Fruit fly (Drosophila melanogaster) whole organism, larva: ENCODE measurements around the gene Hr38.

Experiments
- noc ChIP-seq: fragments of 200-800 bp; sonication (Bioruptor generic); optimal IDR thresholded peaks from 3 replicates; lab custom pipeline; 2019; ENCODE audit warnings: missing biosample characterization, mild to moderate bottlenecking, missing genetic modification characterization, moderate library complexity

The Hr38 gene

DNA sequence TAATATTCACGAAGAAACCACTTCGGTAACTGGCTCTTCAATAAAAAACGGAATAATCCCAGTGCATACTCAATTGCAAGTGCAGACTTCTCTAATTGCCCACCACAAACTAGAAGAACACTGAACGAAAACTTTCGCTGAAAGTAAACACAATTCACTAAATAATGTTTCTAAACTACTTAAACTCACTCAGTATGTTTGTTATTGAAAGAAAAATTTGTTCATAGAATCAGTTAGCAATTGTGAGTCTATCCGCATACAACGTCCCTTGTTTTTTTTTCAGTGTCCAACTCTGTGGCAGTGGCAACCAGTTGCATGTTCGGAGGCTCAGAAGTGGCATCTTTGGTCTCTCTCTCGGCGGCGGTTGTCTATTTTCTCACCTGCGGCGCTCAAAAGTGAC is 7.1 kb upstream of the Hr38 start:
- TF ChIP-seq noc (tag; lab: Kevin White, UChicago) = no peak

DNA sequence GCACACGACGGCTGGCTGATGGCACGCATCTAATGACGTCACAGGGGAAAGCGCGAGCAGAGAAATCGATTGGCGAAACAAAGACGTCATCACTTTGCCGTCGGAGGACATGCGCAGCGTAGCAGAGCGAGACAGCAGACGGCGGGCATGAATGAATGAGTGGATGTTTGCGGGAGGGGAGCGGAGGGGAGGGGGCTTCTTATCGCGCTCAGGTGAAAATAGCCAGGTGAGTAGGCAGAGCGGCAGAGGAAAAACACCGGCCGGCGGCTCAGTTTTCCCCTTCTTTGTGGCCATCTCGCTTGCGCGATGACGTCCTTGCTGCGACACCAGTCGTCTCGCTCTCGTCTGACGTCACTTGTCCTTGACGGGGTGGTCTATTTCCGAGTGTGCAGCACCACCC is 5.6 kb upstream of the Hr38 start:
- no peak for TF ChIP-seq noc (tag; lab: Kevin White, UChicago)

DNA sequence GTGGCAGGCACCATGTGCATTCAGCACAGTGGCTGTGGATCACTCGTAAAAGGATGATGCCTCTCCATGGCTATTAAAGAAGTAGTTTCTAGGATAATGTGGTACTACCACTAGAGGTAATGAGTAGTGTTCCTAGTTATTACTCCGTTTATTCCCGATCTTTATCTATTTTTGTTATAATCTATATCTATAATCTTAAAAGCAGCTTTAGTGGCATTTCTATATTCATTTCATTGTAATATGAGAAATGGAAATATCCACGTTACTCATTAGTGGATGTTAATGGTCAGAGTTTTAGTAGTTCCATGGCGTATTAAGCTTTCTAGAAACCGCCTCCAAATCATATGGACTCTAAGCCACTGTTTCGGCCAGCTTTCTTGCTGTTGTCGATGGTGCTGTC is 2.3 kb upstream of the Hr38 start:
- no peak for TF ChIP-seq noc (tag; lab: Kevin White, UChicago)

DNA sequence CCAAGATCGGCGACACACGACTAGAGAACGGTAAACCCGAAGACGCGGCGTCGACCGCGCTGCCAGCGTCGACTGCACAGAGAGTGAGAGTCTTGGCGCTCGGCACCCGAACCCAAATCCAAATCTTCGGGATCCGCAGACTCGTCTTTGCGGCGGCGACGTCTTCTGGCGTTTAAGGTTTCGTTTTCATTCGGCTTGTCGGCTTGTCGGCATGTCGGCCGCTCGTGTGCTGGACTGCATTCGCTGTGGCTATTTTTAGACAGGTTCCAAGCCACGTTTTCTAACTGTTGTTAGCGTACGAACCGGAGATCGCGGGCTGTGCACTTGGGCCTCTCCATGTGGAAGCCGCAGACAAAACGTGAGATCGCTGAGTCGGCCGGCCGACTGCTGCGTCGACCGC is 1.7 kb upstream of the Hr38 start:
- no peak for TF ChIP-seq noc (tag; lab: Kevin White, UChicago)

DNA sequence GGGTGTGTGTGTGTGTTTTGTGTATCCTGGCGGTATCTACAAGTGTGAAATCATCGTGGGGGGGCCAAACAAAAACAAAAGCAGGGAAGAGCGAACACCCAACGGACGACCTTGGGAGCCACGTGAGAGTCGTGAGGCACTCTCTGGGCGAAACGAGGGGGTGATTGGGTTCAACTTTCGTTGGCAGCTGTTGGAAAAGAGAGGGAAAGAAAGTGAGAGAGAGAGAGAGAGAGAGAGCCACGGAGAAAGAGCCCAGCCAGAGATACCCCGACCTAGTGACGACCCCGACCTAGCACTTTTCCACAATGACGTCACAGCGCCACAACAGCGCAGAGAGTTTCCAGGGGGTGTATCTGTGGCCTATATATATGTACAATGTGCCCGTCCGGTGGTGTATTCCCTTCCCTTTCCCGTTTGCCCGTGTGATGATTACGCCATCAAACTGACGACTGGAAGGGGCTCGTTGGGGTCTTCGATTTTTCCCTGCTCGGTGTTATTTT is 8.5 kb downstream of the Hr38 start:
- TF ChIP-seq noc (tag; lab: Kevin White, UChicago) = no peak

DNA sequence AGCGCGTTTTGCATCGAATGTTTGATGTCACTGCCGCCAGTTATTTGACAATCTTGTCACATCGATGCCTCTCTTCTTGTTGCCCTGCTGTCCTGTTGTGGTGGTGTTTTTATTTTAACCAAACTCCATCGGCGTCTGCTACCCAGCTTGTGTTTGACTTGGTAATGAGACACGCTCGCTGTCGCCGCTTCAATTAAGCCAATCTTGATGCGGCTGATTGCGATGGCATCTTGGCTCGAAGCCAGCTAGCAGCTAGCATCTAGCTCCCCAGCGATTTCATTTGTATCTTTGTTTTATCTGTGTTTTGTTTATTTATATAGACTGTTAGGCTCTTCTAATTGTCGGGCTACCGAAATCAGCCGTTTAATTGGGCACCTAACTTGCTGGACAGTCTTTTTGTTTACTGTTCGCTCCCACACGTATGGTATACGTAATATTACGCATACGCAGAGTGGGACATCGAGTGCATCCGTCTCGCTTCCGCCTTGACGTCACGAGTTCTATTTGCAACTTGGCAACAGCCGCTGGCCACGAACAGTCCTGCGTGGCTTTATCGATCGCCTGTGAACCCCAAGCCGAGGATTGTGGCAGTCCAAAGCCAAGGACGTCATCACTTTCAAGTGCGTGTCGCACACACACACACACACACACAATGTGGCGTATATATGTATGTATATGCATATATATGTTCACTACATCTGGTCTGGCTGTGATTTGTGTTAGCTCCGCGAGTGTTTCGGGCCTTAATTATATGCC is 9.7 kb downstream of the Hr38 start:
- no peak for TF ChIP-seq noc (tag; lab: Kevin White, UChicago)

DNA sequence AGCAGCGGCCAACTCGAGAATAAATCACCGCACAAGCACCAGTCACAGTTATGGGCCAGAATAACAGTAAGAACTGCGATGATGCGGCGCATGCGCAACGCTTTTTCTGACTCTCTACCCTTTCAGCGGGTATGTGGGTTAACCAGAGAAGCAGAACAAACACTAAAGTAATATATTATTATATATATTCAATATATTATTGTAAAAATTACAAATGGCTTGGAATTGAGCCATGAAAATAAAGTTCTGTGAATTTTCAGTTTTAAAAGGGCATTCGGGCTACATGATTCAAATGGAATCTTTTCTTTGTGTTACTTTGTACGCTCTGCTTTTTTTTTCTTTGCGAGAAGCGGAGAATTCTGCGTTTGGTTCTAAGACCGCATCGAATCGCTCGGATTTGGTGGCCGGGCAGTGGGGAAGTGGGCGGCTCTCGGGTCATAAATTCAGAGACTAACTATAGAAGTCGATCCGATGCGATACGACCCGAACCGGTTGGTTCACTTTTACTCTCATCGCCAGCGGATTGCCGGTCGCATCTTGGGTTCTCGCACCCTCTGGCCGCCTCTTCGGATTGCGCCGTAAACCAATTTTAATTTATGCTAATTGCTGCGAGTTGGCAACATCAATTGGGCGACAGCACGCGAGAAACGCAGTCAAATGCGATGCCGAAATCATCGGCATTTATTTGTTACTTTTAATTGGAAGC is 13.7 kb downstream of the Hr38 start:
- TF ChIP-seq noc (tag; lab: Kevin White, UChicago) = peak; percentile 51

DNA sequence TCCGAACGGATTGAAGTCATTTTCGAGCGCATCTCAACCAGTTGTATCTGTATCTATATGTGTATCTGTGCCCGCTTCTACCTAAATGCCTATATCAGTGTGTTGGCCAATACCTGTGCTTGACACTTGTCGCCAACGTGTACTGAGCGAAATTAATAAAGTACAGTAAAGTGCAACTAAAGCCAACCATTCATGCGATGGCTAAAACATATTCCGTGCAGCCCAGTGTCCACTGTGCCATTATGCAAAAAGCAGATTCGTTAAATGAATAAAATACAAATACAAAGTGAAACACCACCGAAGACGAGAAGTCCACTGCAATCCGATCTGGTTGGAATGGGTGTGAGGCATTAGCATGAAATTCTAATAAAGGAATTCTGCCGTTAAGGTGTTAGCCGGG is 19.3 kb downstream of the Hr38 start:
- TF ChIP-seq noc (tag; lab: Kevin White, UChicago) = no peak

DNA sequence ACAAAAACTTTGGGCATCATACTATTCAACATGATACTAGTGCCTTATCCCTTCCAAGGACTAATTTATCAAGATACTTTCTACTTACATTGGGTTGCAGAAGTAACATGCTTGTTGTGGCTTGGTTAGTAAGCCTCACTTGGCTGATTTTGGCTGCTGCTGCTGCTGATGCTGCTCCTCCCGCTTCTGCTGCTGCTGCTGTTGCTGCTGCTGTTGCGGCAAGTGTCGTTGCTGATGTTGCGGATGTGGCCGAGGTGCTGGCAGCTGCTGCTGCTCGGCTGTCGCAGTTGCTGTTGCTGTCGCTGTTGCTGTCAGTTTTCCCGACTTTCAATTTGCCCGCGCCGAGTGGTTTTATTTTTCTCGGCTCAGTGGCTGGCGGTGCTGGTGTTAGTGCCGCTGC is 24.3 kb downstream of the Hr38 start:
- no peak for TF ChIP-seq noc (tag; lab: Kevin White, UChicago)

DNA sequence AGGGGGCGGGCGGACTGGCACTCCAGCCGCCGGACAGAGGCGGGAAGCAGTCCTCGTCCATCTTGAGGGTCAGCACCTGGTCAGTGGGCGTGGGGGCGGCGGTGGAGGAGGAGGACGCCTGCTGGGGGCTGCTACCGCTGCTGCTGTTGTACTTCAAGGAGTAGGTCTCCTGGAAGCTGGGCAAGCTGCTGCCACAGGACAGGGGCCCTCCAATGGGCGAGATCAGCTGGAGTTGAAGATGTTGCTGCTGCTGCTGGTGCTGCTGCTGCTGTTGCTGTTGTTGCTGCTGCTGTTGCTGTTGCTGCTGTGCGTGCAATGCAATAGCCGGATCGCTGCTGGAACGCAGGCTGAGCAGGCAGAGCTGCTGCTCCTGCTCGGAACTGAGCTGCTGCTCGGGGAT is 25.7 kb downstream of the Hr38 start:
- TF ChIP-seq noc (tag; lab: Kevin White, UChicago) = no peak

DNA sequence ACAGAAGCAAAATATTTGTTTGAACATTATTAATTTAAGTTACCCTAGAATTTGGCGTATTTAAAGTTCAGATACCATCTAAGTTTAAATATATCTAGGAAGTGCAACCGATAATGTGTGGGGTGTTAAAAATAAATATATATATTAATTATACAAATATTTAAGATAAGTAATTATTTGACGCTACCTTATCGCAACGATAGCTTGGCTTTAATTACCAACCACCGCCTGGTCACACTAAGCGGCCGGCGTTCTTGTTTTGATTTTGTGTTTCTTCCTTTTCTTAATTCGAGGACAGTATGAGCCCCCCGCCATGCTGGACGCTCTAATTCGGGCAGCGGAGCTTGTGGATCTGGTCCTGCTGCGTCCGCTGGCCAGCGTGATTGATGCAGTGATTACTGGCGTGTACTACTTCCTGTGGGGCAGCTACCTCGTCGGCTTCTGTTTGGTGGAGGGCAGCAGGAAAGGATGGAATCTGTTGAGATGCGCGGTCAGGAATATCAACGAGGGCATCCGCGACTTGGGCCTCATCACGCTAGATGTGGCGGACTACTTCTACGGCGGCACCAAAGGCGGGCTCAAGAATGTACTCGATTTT is 32.2 kb downstream of the Hr38 start, which contains the start of gene CG2617:
CG2617 (plus strand) TSS at position 233 of the 598 bp plus-strand sequence.
- TF ChIP-seq noc (tag; lab: Kevin White, UChicago) = no peak

DNA sequence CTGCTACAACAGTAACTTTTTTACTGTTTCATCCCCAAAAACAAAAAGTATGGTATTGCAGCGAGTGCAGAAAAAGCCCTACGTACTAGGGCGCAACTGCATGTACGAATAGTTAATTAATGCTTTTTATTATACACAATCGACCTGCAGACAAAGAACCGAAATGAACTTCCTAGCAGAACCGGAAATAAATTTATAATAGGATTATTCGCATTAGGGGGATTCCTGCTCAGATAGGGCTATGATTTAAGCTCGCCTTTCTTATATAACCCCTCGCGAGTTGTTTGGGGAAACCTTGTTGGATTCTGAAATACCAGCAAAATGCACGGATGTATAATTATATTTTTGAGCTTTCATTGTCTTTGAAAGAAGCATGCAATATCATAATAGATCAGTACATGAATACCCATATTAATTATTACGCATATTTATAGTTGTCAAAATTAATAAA is 32.7 kb downstream of the Hr38 start, which contains the start of gene Cen:
Cen (minus strand) TSS at position 199 of the 451 bp plus-strand sequence.
- peak; percentile 6 for TF ChIP-seq noc (tag; lab: Kevin White, UChicago)

DNA sequence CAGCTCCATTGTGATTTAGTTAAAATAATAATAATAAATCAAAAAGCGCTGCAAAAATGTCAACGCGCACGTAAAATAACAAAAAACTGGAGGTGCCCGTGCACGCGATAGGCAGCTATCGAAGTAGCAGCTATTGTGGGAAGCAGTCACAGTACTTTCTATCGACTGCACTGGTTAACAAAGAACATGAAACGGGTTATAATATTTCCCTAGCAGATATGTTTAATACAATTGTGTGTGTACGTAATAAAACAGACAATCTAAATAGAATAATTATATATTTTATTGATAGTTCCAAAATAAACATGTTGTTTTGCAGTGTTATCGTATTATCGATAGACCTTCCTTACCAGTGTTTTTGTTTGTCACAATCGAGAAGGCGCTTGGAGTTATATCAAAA is 38.5 kb downstream of the Hr38 start, which contains the start of the genes CG31678 and IKKepsilon:
CG31678 (minus strand) TSS at position 67 of the 400 bp plus-strand sequence.
IKKepsilon (plus strand) TSS at position 171 of the 400 bp plus-strand sequence.
- TF ChIP-seq noc (tag; lab: Kevin White, UChicago) = no peak

DNA sequence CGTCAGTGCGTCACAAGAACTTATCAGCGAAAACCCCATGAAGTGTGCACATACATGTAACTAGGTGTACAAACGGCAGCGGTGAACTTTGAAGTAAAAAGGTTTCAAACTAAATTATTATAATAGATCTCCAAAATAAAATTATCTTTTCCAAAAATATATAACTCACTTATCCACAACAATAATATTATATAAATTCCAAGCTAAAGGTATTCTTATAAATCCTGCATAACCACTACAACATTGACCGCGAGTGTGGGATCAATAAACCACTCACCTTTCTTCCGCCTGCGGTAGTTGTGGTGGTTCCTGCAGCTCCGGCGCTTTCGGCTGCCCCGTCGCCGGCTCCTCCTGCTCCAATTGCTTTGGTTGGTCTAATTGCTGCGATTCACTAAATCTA is 39.7 kb downstream of the Hr38 start:
- TF ChIP-seq noc (tag; lab: Kevin White, UChicago) = no peak

DNA sequence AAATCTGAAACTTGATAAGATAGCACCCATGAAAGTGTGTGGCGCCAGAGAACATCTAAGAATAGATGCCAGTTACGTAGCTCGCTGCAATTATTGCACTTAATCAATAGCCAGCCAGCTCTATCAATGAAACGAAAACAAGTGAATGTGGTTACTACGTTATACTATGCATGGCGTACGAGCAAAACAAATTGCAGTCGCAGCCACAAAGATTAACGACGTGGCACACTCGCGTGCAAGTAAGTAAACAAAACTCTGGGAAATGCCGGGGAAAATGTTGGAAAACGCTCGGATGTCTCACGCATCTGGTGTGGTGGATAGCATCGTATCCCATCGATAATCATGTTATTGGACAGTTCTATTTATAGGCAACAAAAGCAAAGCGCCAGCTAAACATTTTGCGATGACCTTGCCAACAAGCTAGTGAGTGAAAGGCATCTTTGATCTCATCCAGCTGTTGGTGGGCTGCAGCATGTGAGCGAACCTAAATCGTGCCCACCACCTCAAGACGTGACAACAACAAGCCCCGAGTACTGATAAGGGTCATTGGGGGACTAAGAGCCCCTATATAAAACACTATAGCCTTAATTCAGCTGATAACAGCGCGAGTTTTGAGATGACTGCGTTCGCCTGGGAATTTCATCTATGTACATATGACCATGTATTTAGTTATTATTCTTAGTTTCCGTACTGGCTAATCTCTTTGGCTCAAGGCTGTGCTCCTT is 40.5 kb downstream of the Hr38 start:
- peak; percentile 12 for TF ChIP-seq noc (tag; lab: Kevin White, UChicago)
